Worm (Caenorhabditis elegans) whole organism, early embryonic: Measurements from ENCODE around the gene srlf-11.
A peak's percentile ranks its signal among the peaks of the same experiment; 100 is the strongest.

ENCODE experiments used
- B0310.2 ChIP-seq: sonication (generic microtip); optimal IDR thresholded peaks from 2 replicates; lab custom pipeline; 2016; ENCODE audit warnings: mild to moderate bottlenecking, missing genetic modification characterization, missing compliant biosample characterization
- F13C5.2 ChIP-seq: sonication (generic microtip); optimal IDR thresholded peaks from 2 replicates; lab custom pipeline; 2017; ENCODE audit warnings: mild to moderate bottlenecking, missing genetic modification characterization, inconsistent platforms, missing compliant biosample characterization
- aly-1 ChIP-seq: sonication (generic microtip); optimal IDR thresholded peaks from 2 replicates; lab custom pipeline; 2016; ENCODE audit warnings: missing genetic modification characterization, missing compliant biosample characterization
- ama-1 ChIP-seq: fragments of 150-350 bp; optimal IDR thresholded peaks from 2 replicates; lab custom pipeline; 2014
- ceh-13 ChIP-seq: fragments of 200-800 bp; sonication (Bioruptor generic); optimal IDR thresholded peaks from 2 replicates; lab custom pipeline; 2018; ENCODE audit warnings: mild to moderate bottlenecking, missing genetic modification characterization, missing compliant biosample characterization
- ceh-36 ChIP-seq: sonication (generic microtip); optimal IDR thresholded peaks from 2 replicates; lab custom pipeline; 2016; ENCODE audit warnings: missing genetic modification characterization, inconsistent platforms, missing compliant biosample characterization
- ets-7 ChIP-seq: sonication (generic microtip); optimal IDR thresholded peaks from 2 replicates; lab custom pipeline; 2016; ENCODE audit warnings: missing genotype, missing genetic modification characterization, missing compliant biosample characterization
- flt-1 ChIP-seq: fragments of 200-800 bp; sonication (Bioruptor generic); IDR thresholded peaks from 2 replicates; pipeline ENCODE4 v1.3.6; 2022; ENCODE audit warnings: missing genetic modification characterization, missing compliant biosample characterization
- hmbx-1 ChIP-seq: sonication (generic microtip); optimal IDR thresholded peaks from 2 replicates; lab custom pipeline; 2016; ENCODE audit warnings: mild to moderate bottlenecking, missing genetic modification characterization, missing compliant biosample characterization
- hmg-4 ChIP-seq: fragments of 200-800 bp; sonication (Bioruptor generic); optimal IDR thresholded peaks from 2 replicates; lab custom pipeline; 2018; ENCODE audit warnings: mild to moderate bottlenecking, missing genetic modification characterization, missing compliant biosample characterization
- hnd-1 ChIP-seq: sonication (generic microtip); optimal IDR thresholded peaks from 2 replicates; lab custom pipeline; 2016; ENCODE audit warnings: missing genetic modification characterization, missing compliant biosample characterization
- pes-1 ChIP-seq: fragments of 200-800 bp; sonication (Bioruptor generic); IDR thresholded peaks from 2 replicates; pipeline ENCODE4 v1.3.6; 2022; ENCODE audit warnings: missing genetic modification reagents, missing genetic modification characterization, missing compliant biosample characterization
- scrt-1 ChIP-seq: fragments of 200-800 bp; sonication (Bioruptor generic); IDR thresholded peaks from 2 replicates; pipeline ENCODE4 v1.3.6; 2022; ENCODE audit warnings: missing genetic modification characterization, missing compliant biosample characterization
- sea-1 ChIP-seq: fragments of 200-800 bp; sonication (Bioruptor generic); conservative IDR thresholded peaks from 2 replicates; pipeline ENCODE4 v1.3.6; 2022; ENCODE audit warnings: missing genetic modification characterization, missing compliant biosample characterization
- tbx-11 ChIP-seq: fragments of 200-800 bp; sonication (Bioruptor generic); IDR thresholded peaks from 2 replicates; pipeline ENCODE4 v1.3.6; 2022; ENCODE audit warnings: missing genetic modification characterization, missing compliant biosample characterization
- tbx-37 ChIP-seq: fragments of 200-800 bp; sonication (Bioruptor generic); conservative IDR thresholded peaks from 2 replicates; pipeline ENCODE4 v1.3.6; 2022; ENCODE audit warnings: missing genetic modification reagents, missing genetic modification characterization, missing compliant biosample characterization
- tra-4 ChIP-seq: sonication (generic microtip); optimal IDR thresholded peaks from 2 replicates; lab custom pipeline; 2017; ENCODE audit warnings: missing genetic modification characterization, missing compliant biosample characterization

srlf-11 gene

ce11 chrIV:10918877-10919560 lies 33.2 kb upstream of the srlf-11 start:
- TF ChIP-seq F13C5.2 (tag; lab: Kevin White, UChicago) (peak; percentile 51), hmg-4 (GFP tag; lab: Kevin White, UChicago) (peak; percentile 13), ama-1 (lab: Kevin White, UChicago) (no peak)

- TF ChIP-seq sea-1 = no peak
- TF ChIP-seq F13C5.2 (tag; lab: Kevin White, UChicago) = no peak
- TF ChIP-seq pes-1 = no peak
- TF ChIP-seq scrt-1 = no peak
- no peak for TF ChIP-seq B0310.2 (tag; lab: Kevin White, UChicago)
- no peak for TF ChIP-seq hmbx-1 (tag; lab: Kevin White, UChicago)
- no peak for TF ChIP-seq hmg-4 (GFP tag; lab: Kevin White, UChicago)
- TF ChIP-seq ceh-36 (tag; lab: Kevin White, UChicago) = no peak
- no peak for TF ChIP-seq ets-7
- TF ChIP-seq tbx-11 (GFP tag; lab: Robert Waterston, UW) = no peak
These were observed 30.3 kb upstream of the srlf-11 start for ce11 chrIV:10916134-10916533.

- TF ChIP-seq aly-1 (tag; lab: Kevin White, UChicago) = no peak
- no peak for TF ChIP-seq ceh-13
These were observed 29.6 kb upstream of the srlf-11 start, which contains the start of gene ZK593.3 for ce11 chrIV:10915388-10915787. Gene ZK593.3 (plus strand): TSS chrIV:10915688.

- no peak for TF ChIP-seq hmbx-1 (tag; lab: Kevin White, UChicago)
- no peak for TF ChIP-seq ceh-36 (tag; lab: Kevin White, UChicago)
- TF ChIP-seq hnd-1 (tag; lab: Kevin White, UChicago) = no peak
- no peak for TF ChIP-seq ets-7
- TF ChIP-seq tbx-37 = no peak
- TF ChIP-seq tra-4 (tag; lab: Kevin White, UChicago) = no peak
- no peak for TF ChIP-seq pes-1
- no peak for TF ChIP-seq aly-1 (tag; lab: Kevin White, UChicago)
- no peak for TF ChIP-seq B0310.2 (tag; lab: Kevin White, UChicago)
- no peak for TF ChIP-seq ceh-13
These were observed 27.3 kb upstream of the srlf-11 start, which contains the start of gene ZK593.2 for ce11 chrIV:10913081-10913480. Gene ZK593.2 (plus strand): TSS chrIV:10913381.

ce11 chrIV:10909708-10910107 lies 23.9 kb upstream of the srlf-11 start, which contains the start of gene pyk-2:
Gene pyk-2 (plus strand): TSS chrIV:10909913.
- TF ChIP-seq flt-1 (GFP tag; lab: Robert Waterston, UW) = no peak
- no peak for TF ChIP-seq F13C5.2 (tag; lab: Kevin White, UChicago)
- TF ChIP-seq ceh-36 (tag; lab: Kevin White, UChicago) = no peak
- no peak for TF ChIP-seq ama-1 (lab: Kevin White, UChicago)
- TF ChIP-seq hnd-1 (tag; lab: Kevin White, UChicago) = no peak
- no peak for TF ChIP-seq scrt-1
- TF ChIP-seq ceh-13 = no peak
- no peak for TF ChIP-seq tbx-37
- no peak for TF ChIP-seq B0310.2 (tag; lab: Kevin White, UChicago)
- no peak for TF ChIP-seq hmbx-1 (tag; lab: Kevin White, UChicago)
- TF ChIP-seq aly-1 (tag; lab: Kevin White, UChicago) = no peak
- no peak for TF ChIP-seq tra-4 (tag; lab: Kevin White, UChicago)
- TF ChIP-seq ets-7 = no peak
- TF ChIP-seq tbx-11 (GFP tag; lab: Robert Waterston, UW) = no peak
- no peak for TF ChIP-seq sea-1
- TF ChIP-seq pes-1 = no peak

- TF ChIP-seq ets-7 (no peak), hmbx-1 (tag; lab: Kevin White, UChicago) (no peak), ceh-13 (no peak), ama-1 (lab: Kevin White, UChicago) (no peak), pes-1 (no peak), tbx-11 (GFP tag; lab: Robert Waterston, UW) (no peak), tbx-37 (no peak), scrt-1 (no peak), tra-4 (tag; lab: Kevin White, UChicago) (no peak)
These were observed 23.4 kb upstream of the srlf-11 start, which contains the start of gene ZK596.2 for ce11 chrIV:10909206-10909605. Gene ZK596.2 (minus strand): TSS chrIV:10909306.

ce11 chrIV:10904282-10904681 lies 18.5 kb upstream of the srlf-11 start, which contains the start of gene ZK596.3:
Gene ZK596.3 (minus strand): TSS chrIV:10904382.
- TF ChIP-seq hmg-4 (GFP tag; lab: Kevin White, UChicago) = no peak
- no peak for TF ChIP-seq ama-1 (lab: Kevin White, UChicago)

ce11 chrIV:10902476-10902875 lies 16.7 kb upstream of the srlf-11 start:
- no peak for TF ChIP-seq B0310.2 (tag; lab: Kevin White, UChicago)
- no peak for TF ChIP-seq tbx-11 (GFP tag; lab: Robert Waterston, UW)
- TF ChIP-seq tbx-37 = no peak
- TF ChIP-seq pes-1 = no peak
- no peak for TF ChIP-seq scrt-1
- TF ChIP-seq ceh-13 = no peak
- no peak for TF ChIP-seq flt-1 (GFP tag; lab: Robert Waterston, UW)
- TF ChIP-seq aly-1 (tag; lab: Kevin White, UChicago) = no peak
- TF ChIP-seq tra-4 (tag; lab: Kevin White, UChicago) = no peak

- no peak for TF ChIP-seq hnd-1 (tag; lab: Kevin White, UChicago)
- no peak for TF ChIP-seq hmbx-1 (tag; lab: Kevin White, UChicago)
- TF ChIP-seq flt-1 (GFP tag; lab: Robert Waterston, UW) = no peak
- TF ChIP-seq sea-1 = no peak
- TF ChIP-seq tbx-11 (GFP tag; lab: Robert Waterston, UW) = no peak
- no peak for TF ChIP-seq ets-7
- TF ChIP-seq hmg-4 (GFP tag; lab: Kevin White, UChicago) = no peak
- TF ChIP-seq scrt-1 = no peak
- TF ChIP-seq B0310.2 (tag; lab: Kevin White, UChicago) = no peak
- TF ChIP-seq F13C5.2 (tag; lab: Kevin White, UChicago) = no peak
- TF ChIP-seq aly-1 (tag; lab: Kevin White, UChicago) = no peak
- TF ChIP-seq ama-1 (lab: Kevin White, UChicago) = no peak
- no peak for TF ChIP-seq tbx-37
- no peak for TF ChIP-seq pes-1
- no peak for TF ChIP-seq tra-4 (tag; lab: Kevin White, UChicago)
- TF ChIP-seq ceh-13 = no peak
- TF ChIP-seq ceh-36 (tag; lab: Kevin White, UChicago) = no peak
These were observed 14.3 kb upstream of the srlf-11 start, which contains the start of gene srlf-30 for ce11 chrIV:10900083-10900482. Gene srlf-30 (plus strand): TSS chrIV:10900383.
